Worm (Caenorhabditis elegans) whole organism, L3 larva: ENCODE measurements around the gene C35A5.4.

Experiments
- R02D3.7 ChIP-seq: fragments of 150-350 bp; optimal IDR thresholded peaks from 2 replicates; lab custom pipeline; 2014; ENCODE audit warnings: missing biosample characterization, missing genetic modification characterization
- ZK546.5 ChIP-seq: sonication (generic microtip); optimal IDR thresholded peaks from 2 replicates; lab custom pipeline; 2017; ENCODE audit warnings: missing biosample characterization, missing genetic modification characterization
- aly-2 ChIP-seq: fragments of 150-350 bp; optimal IDR thresholded peaks from 2 replicates; lab custom pipeline; 2014; ENCODE audit warnings: missing biosample characterization, missing genetic modification characterization
- ceh-16 ChIP-seq: sonication (generic microtip); optimal IDR thresholded peaks from 2 replicates; lab custom pipeline; 2017; ENCODE audit warnings: missing biosample characterization, missing genetic modification characterization
- ceh-28 ChIP-seq: fragments of 150-350 bp; optimal IDR thresholded peaks from 2 replicates; lab custom pipeline; 2014; ENCODE audit warnings: missing biosample characterization, missing genetic modification reagents, missing genetic modification characterization
- daf-12 ChIP-seq: fragments of 150-350 bp; optimal IDR thresholded peaks from 2 replicates; lab custom pipeline; 2014; ENCODE audit warnings: missing biosample characterization, missing genetic modification reagents, missing genetic modification characterization
- elt-1 ChIP-seq: fragments of 150-350 bp; optimal IDR thresholded peaks from 2 replicates; lab custom pipeline; 2014; ENCODE audit warnings: missing biosample characterization, missing genetic modification characterization
- elt-2 ChIP-seq: sonication (generic microtip); optimal IDR thresholded peaks from 2 replicates; lab custom pipeline; 2016; ENCODE audit warnings: missing genetic modification reagents, mild to moderate bottlenecking, missing genetic modification characterization, missing compliant biosample characterization
- elt-3 ChIP-seq, 3 experiments: fragments of 150-350 bp in 1 of 3; sonication (generic microtip) in 2 of 3; optimal IDR thresholded peaks; 2 replicates in 2 of 3; 4 replicates in 1 of 3; lab custom pipeline; 2014 to 2017; ENCODE audit warnings: missing biosample characterization in 3 of 3, missing genetic modification characterization in 3 of 3
- fkh-10 ChIP-seq: sonication (generic microtip); optimal IDR thresholded peaks from 2 replicates; lab custom pipeline; 2017; ENCODE audit warnings: missing biosample characterization, missing genetic modification reagents, missing genetic modification characterization
- fkh-2 ChIP-seq: fragments of 150-350 bp; optimal IDR thresholded peaks from 2 replicates; lab custom pipeline; 2014; ENCODE audit warnings: missing biosample characterization, missing genetic modification reagents, missing genetic modification characterization
- hmg-11 ChIP-seq: sonication (generic microtip); optimal IDR thresholded peaks from 2 replicates; lab custom pipeline; 2016; ENCODE audit warnings: missing genetic modification characterization, missing compliant biosample characterization
- jun-1 ChIP-seq: fragments of 150-350 bp; optimal IDR thresholded peaks from 2 replicates; lab custom pipeline; 2014; ENCODE audit warnings: missing biosample characterization, missing genetic modification reagents, missing genetic modification characterization
- lin-39 ChIP-seq: fragments of 150-350 bp; optimal IDR thresholded peaks from 2 replicates; lab custom pipeline; 2018; ENCODE audit warnings: missing biosample characterization, missing genetic modification reagents, missing genetic modification characterization
- lsy-12 ChIP-seq: sonication (generic microtip); optimal IDR thresholded peaks from 2 replicates; lab custom pipeline; 2016; ENCODE audit warnings: mild to moderate bottlenecking, missing genetic modification characterization, missing compliant biosample characterization
- mdl-1 ChIP-seq: fragments of 150-350 bp; optimal IDR thresholded peaks from 2 replicates; lab custom pipeline; 2014; ENCODE audit warnings: missing biosample characterization, missing genetic modification characterization
- nfya-1 ChIP-seq: sonication (generic microtip); optimal IDR thresholded peaks from 2 replicates; lab custom pipeline; 2017; ENCODE audit warnings: missing genetic modification characterization, mild to moderate bottlenecking, missing compliant biosample characterization, antibody characterized with exemption, moderate library complexity; ENCODE audit not compliant: insufficient read depth
- nhr-11 ChIP-seq: fragments of 150-350 bp; optimal IDR thresholded peaks from 2 replicates; lab custom pipeline; 2014; ENCODE audit warnings: missing biosample characterization, missing genetic modification characterization
- nhr-12 ChIP-seq: fragments of 150-350 bp; optimal IDR thresholded peaks from 2 replicates; lab custom pipeline; 2014; ENCODE audit warnings: missing biosample characterization, missing genetic modification characterization
- nhr-23 ChIP-seq: fragments of 150-350 bp; optimal IDR thresholded peaks from 2 replicates; lab custom pipeline; 2014; ENCODE audit warnings: missing biosample characterization, missing genetic modification reagents, missing genetic modification characterization
- nhr-25 ChIP-seq: sonication (generic microtip); optimal IDR thresholded peaks from 2 replicates; lab custom pipeline; 2017; ENCODE audit warnings: missing biosample characterization, missing genetic modification characterization
- nhr-43 ChIP-seq: sonication (generic microtip); optimal IDR thresholded peaks from 2 replicates; lab custom pipeline; 2016; ENCODE audit warnings: mild to moderate bottlenecking, missing genetic modification characterization, missing compliant biosample characterization; ENCODE audit not compliant: poor library complexity, severe bottlenecking
- nhr-77 ChIP-seq: fragments of 150-350 bp; optimal IDR thresholded peaks from 2 replicates; lab custom pipeline; 2014; ENCODE audit warnings: missing biosample characterization, missing genetic modification characterization
- pha-4 ChIP-seq: fragments of 150-350 bp; optimal IDR thresholded peaks from 2 replicates; lab custom pipeline; 2014; ENCODE audit warnings: missing biosample characterization, missing genetic modification reagents, missing genetic modification characterization
- pqm-1 ChIP-seq: fragments of 150-350 bp; optimal IDR thresholded peaks from 2 replicates; lab custom pipeline; 2017; ENCODE audit warnings: missing biosample characterization, missing genetic modification characterization, inconsistent platforms
- sea-2 ChIP-seq: fragments of 150-350 bp; sonication (generic microtip); optimal IDR thresholded peaks from 4 replicates; lab custom pipeline; 2014; ENCODE audit warnings: missing biosample characterization, missing genetic modification reagents, missing genetic modification characterization
- snpc-4 ChIP-seq: fragments of 150-350 bp; optimal IDR thresholded peaks from 2 replicates; lab custom pipeline; 2014; ENCODE audit warnings: missing biosample characterization, missing genetic modification characterization
- unc-39 ChIP-seq: sonication (generic microtip); optimal IDR thresholded peaks from 4 replicates; lab custom pipeline; 2017; ENCODE audit warnings: missing biosample characterization, missing genetic modification characterization
- unc-62 ChIP-seq: fragments of 150-350 bp; sonication (generic microtip); optimal IDR thresholded peaks from 4 replicates; lab custom pipeline; 2014; ENCODE audit warnings: missing biosample characterization, missing genetic modification reagents, missing genetic modification characterization
- zag-1 ChIP-seq: fragments of 150-350 bp; optimal IDR thresholded peaks from 2 replicates; lab custom pipeline; 2014; ENCODE audit warnings: missing biosample characterization, missing genetic modification characterization
- ztf-11 ChIP-seq: fragments of 150-350 bp; optimal IDR thresholded peaks from 2 replicates; lab custom pipeline; 2014; ENCODE audit warnings: missing biosample characterization, missing genetic modification characterization

C35A5.4 gene

DNA sequence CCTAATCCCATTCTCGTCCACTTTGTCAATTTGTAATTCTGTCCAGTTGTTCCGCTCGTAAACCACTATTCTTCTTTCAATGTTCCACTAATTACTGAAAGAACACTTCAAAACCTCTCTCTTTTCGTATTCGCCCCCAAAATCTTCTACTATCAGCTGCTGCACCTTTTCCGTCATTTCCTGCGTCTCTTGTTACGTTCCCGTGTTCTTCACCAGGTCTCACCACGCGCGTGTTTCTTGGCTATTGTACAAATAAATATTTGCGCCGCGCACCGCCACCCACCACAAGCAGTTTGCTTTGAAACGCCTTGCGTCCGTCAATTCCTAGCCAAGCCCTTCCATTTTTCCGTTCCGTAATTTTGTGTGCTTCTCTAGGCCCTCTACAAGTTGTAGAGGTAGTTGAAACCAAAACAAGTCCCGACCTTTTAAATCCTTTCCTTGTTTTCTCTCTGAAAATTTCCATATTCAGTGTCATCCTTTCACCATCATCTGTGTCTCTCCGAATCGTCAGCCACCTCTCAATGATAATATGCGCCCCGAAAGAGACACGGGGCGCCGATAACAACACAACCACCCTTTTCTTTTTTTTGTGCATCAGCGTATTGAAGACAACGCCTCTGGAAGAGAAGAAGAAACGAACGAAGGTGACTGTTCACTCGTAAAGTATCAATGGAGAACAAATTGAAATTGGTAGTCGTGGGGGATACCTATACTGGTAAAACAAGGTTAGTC is 18.6 kb upstream of the C35A5.4 start, which contains the start of the genes crp-1 and Y32F6B.9:
TSS of gene crp-1 (plus strand) at position 468 of the 732 bp plus-strand sequence.
TSS of gene Y32F6B.9 (plus strand) at position 603 of the 732 bp plus-strand sequence.
- TF ChIP-seq nhr-43 (tag; lab: Kevin White, UChicago), result no peak
- TF ChIP-seq elt-2 (tag; lab: Kevin White, UChicago), result peak; percentile 27
- TF ChIP-seq pqm-1 (tag; lab: Kevin White, UChicago), result peak; percentile 15
- TF ChIP-seq nhr-11, result no peak
- TF ChIP-seq R02D3.7, result no peak
- no peak for TF ChIP-seq zag-1 (tag; lab: Kevin White, UChicago)
- no peak for TF ChIP-seq hmg-11 (tag; lab: Kevin White, UChicago)
- TF ChIP-seq pha-4 (tag; lab: Kevin White, UChicago), result peak; percentile 7
- TF ChIP-seq fkh-2 (tag; lab: Kevin White, UChicago), result no peak

DNA sequence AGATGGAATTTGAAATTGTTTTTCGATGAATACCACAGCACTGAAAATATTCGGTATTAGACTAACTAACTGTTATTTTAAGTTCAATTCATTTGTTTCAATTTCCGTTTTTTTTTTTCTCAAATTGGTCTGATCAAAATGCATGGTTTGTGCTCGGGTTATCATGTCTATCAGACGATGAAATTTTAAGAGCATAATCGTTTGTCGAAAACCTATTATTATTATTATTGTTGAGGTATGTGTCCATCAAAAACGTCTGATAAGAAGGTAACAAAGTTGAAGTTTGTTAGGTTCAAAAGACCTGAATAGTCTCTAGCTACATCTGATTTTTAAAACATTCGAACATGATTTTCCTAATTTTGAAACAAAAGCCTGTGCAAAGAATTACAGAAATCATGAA is 12.8 kb upstream of the C35A5.4 start:
- no peak for TF ChIP-seq ceh-16 (tag; lab: Kevin White, UChicago)
- TF ChIP-seq elt-2 (tag; lab: Kevin White, UChicago), result peak; percentile 85
- TF ChIP-seq pqm-1 (tag; lab: Kevin White, UChicago), result peak; percentile 16
- no peak for TF ChIP-seq nhr-77 (tag; lab: Kevin White, UChicago)

DNA sequence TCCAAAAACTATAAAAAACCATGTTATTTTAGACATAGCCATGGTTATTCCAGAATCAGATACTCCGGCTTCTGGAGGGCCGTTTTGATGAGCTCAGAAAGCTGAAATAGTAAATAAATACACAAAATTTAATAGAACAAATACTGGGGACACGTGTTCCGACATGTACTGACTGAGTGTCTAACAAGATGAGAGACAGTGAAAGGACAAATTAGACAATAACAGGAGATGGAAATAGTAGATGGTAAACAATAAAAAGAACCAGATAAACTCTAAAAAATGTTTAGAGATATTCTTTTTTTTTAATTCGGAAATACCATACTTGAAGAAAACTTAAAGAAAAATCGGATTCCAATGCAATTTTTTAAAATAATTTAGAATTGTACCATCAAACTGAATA is 12.2 kb upstream of the C35A5.4 start, which contains the start of gene Y32F6B.1:
TSS of gene Y32F6B.1 (minus strand) at position 101 of the 400 bp plus-strand sequence.
- no peak for TF ChIP-seq pqm-1 (tag; lab: Kevin White, UChicago)
- TF ChIP-seq unc-62 (GFP tag; lab: Kevin White, UChicago), result no peak
- TF ChIP-seq pha-4 (tag; lab: Kevin White, UChicago), result no peak
- TF ChIP-seq, all 47 proteins: peak for 0

DNA sequence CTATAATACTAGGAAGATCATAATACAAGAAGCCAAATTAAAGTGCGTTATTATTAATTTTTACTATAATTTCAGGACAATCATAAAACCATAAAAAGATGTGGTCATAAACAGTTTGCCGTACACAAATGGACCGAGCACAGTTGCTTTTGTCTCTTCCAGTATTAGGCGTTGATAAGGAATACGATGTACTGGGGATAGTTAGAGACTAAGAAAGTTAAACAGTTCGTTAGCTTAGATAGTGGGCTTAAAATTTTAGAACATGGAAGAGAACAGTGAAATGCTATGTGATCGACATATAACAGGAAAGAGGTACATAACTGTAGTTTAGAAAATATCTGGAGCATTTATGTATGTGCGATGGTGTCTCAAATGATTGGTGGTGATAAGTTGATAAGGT is 11.4 kb upstream of the C35A5.4 start:
- TF ChIP-seq pqm-1 (tag; lab: Kevin White, UChicago), result peak; percentile 59
- TF ChIP-seq elt-2 (tag; lab: Kevin White, UChicago), result peak; percentile 73
- no peak for TF ChIP-seq ceh-16 (tag; lab: Kevin White, UChicago)
- TF ChIP-seq nhr-23 (tag; lab: Kevin White, UChicago), result no peak
- TF ChIP-seq nhr-25, result no peak

DNA sequence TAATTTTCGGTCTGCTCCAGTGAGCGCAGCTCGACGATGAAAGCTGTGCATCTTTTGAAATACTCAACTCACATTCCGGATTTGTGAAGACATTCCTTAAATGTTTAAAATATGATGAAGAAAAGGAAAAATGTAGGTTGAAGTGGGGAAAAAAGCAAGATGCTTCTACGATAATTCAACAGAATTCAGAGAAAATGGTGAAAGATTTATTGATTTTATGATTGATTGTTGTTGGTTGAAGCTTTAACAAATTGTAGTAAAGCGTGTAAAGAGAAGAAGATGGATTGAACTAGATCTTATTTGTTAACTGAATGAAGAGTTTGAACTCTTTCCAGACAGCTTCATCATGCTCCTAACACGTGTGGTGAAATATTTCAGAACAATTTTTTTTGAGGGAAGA is 6.8 kb upstream of the C35A5.4 start, which contains the start of gene ncx-5:
TSS of gene ncx-5 (minus strand) at position 101 of the 400 bp plus-strand sequence.
- TF ChIP-seq lsy-12, result no peak
- TF ChIP-seq nhr-12 (tag; lab: Kevin White, UChicago), result no peak
- TF ChIP-seq daf-12 (tag; lab: Kevin White, UChicago), result no peak
- TF ChIP-seq elt-3 (tag; optimal IDR thresholded peaks at IDR 0.05; lab: Kevin White, UChicago), result no peak
- no peak for TF ChIP-seq unc-62 (GFP tag; lab: Kevin White, UChicago)
- no peak for TF ChIP-seq pha-4 (tag; lab: Kevin White, UChicago)
- no peak for TF ChIP-seq nfya-1
- TF ChIP-seq nhr-11, result no peak
- no peak for TF ChIP-seq aly-2 (tag; lab: Kevin White, UChicago)
- TF ChIP-seq elt-1 (tag; lab: Kevin White, UChicago), result no peak
- no peak for TF ChIP-seq lin-39
- no peak for TF ChIP-seq jun-1 (tag; lab: Kevin White, UChicago)
- no peak for TF ChIP-seq nhr-23 (tag; lab: Kevin White, UChicago)
- TF ChIP-seq pqm-1 (tag; lab: Kevin White, UChicago), result no peak
- no peak for TF ChIP-seq ceh-28 (tag; lab: Kevin White, UChicago)
- TF ChIP-seq ztf-11 (tag; lab: Kevin White, UChicago), result no peak
- no peak for TF ChIP-seq sea-2 (GFP tag; lab: Kevin White, UChicago)
- TF ChIP-seq mdl-1 (tag; lab: Kevin White, UChicago), result no peak
- TF ChIP-seq snpc-4 (tag; lab: Kevin White, UChicago), result no peak

DNA sequence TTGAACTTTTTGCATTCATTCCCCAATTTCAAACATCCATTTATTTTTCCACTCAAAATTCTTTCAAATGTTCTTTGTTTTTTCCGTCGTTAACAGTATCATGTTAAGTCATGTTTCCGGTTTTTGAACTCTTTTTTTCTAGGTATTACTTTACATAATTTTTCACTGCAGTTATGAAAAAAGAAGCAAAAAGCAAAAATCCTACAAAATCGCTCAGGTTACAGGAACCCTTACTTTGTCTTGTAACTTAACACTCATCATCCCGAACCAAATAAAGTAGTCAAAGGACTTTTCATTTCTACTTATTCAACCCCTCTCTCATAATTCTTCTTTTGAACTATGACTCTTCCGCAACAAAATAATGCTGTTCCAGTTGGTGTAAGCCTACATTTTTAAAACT is 5.4 kb upstream of the C35A5.4 start, which contains the start of gene aqp-5:
TSS of gene aqp-5 (plus strand) at position 301 of the 400 bp plus-strand sequence.
- TF ChIP-seq lin-39 (no peak), ZK546.5 (tag; lab: Kevin White, UChicago) (no peak), fkh-10 (GFP tag; lab: Kevin White, UChicago) (no peak), nhr-12 (tag; lab: Kevin White, UChicago) (no peak), pha-4 (tag; lab: Kevin White, UChicago) (no peak), elt-2 (tag; lab: Kevin White, UChicago) (no peak), unc-39 (tag; lab: Kevin White, UChicago) (no peak), jun-1 (tag; lab: Kevin White, UChicago) (no peak), ztf-11 (tag; lab: Kevin White, UChicago) (no peak)
- TF ChIP-seq, all 47 proteins: peak for 0
